Fruit fly (Drosophila melanogaster) whole organism, embryonic: Measurements from ENCODE around the gene CG34290.

Source experiments
- Blimp-1 ChIP-seq: fragments of 200-800 bp; sonication (Bioruptor generic); optimal IDR thresholded peaks from 3 replicates; lab custom pipeline; 2018; ENCODE audit warnings: missing biosample characterization, missing genetic modification characterization, mild to moderate bottlenecking, moderate library complexity, missing genetic modification reagents
- CG12104 ChIP-seq: fragments of 200-800 bp; sonication (Bioruptor generic); optimal IDR thresholded peaks from 3 replicates; lab custom pipeline; 2016; ENCODE audit warnings: missing biosample characterization, missing genetic modification characterization
- CG15269 ChIP-seq: fragments of 200-800 bp; sonication (Bioruptor generic); optimal IDR thresholded peaks from 2 replicates; lab custom pipeline; 2018; ENCODE audit warnings: missing biosample characterization, mild to moderate bottlenecking, missing genetic modification characterization, moderate library complexity
- CG15514 ChIP-seq: fragments of 200-800 bp; sonication (Bioruptor generic); optimal IDR thresholded peaks from 3 replicates; lab custom pipeline; 2017; ENCODE audit warnings: missing biosample characterization, missing genetic modification characterization, mild to moderate bottlenecking, moderate library complexity, missing genetic modification reagents
- CG15696 ChIP-seq: fragments of 200-800 bp; sonication (Bioruptor generic); optimal IDR thresholded peaks from 2 replicates; lab custom pipeline; 2019; ENCODE audit warnings: missing biosample characterization, mild to moderate bottlenecking, missing genetic modification characterization, moderate library complexity
- CG17612 ChIP-seq: fragments of 200-800 bp; sonication (Bioruptor generic); IDR thresholded peaks from 2 replicates; pipeline ENCODE4 v1.3.6; 2022; ENCODE audit warnings: missing biosample characterization, missing genetic modification characterization
- CG2116 ChIP-seq: fragments of 200-800 bp; sonication (Bioruptor generic); optimal IDR thresholded peaks from 3 replicates; lab custom pipeline; 2018; ENCODE audit warnings: missing biosample characterization, mild to moderate bottlenecking, missing genetic modification characterization
- CG2875 ChIP-seq: fragments of 200-800 bp; sonication (Bioruptor generic); optimal IDR thresholded peaks from 2 replicates; lab custom pipeline; 2017; ENCODE audit warnings: missing biosample characterization, mild to moderate bottlenecking, missing genetic modification characterization, missing genetic modification reagents
- CG31224 ChIP-seq: fragments of 200-800 bp; sonication (Bioruptor generic); IDR thresholded peaks from 2 replicates; pipeline ENCODE4 v1.3.6; 2022; ENCODE audit warnings: missing biosample characterization, missing genetic modification characterization
- CG4360 ChIP-seq: fragments of 200-800 bp; sonication (Bioruptor generic); IDR thresholded peaks from 2 replicates; pipeline ENCODE4 v1.3.6; 2022; ENCODE audit warnings: missing biosample characterization, missing genetic modification characterization
- CG6175 ChIP-seq: fragments of 200-800 bp; sonication (Bioruptor generic); IDR thresholded peaks from 3 replicates; pipeline ENCODE4 v1.3.6; 2022; ENCODE audit warnings: missing biosample characterization, missing genetic modification characterization
- CG7372 ChIP-seq: fragments of 200-800 bp; sonication (Bioruptor generic); IDR thresholded peaks from 2 replicates; pipeline ENCODE4 v1.3.6; 2022; ENCODE audit warnings: missing biosample characterization, missing genetic modification characterization
- CG7786 ChIP-seq: fragments of 200-800 bp; sonication (Bioruptor generic); optimal IDR thresholded peaks from 2 replicates; lab custom pipeline; 2016; ENCODE audit warnings: missing biosample characterization, missing genetic modification characterization
- CrebB ChIP-seq: fragments of 200-800 bp; sonication (Bioruptor generic); optimal IDR thresholded peaks from 3 replicates; lab custom pipeline; 2018; ENCODE audit warnings: missing biosample characterization, mild to moderate bottlenecking, missing genetic modification characterization
- Dek ChIP-seq: fragments of 200-800 bp; sonication (Bioruptor generic); optimal IDR thresholded peaks from 3 replicates; lab custom pipeline; 2019; ENCODE audit warnings: missing biosample characterization, mild to moderate bottlenecking, missing genetic modification characterization, moderate library complexity
- HLHmδ ChIP-seq: fragments of 200-800 bp; sonication (Bioruptor generic); optimal IDR thresholded peaks from 2 replicates; lab custom pipeline; 2018; ENCODE audit warnings: missing biosample characterization, mild to moderate bottlenecking, missing genetic modification characterization, moderate library complexity
- Hr51 ChIP-seq, 2 experiments: fragments of 200-800 bp; sonication (Bioruptor generic); optimal IDR thresholded peaks; 2 replicates in 1 of 2; 3 replicates in 1 of 2; lab custom pipeline; 2016 to 2018; ENCODE audit warnings: missing biosample characterization in 2 of 2, missing genetic modification characterization in 2 of 2, mild to moderate bottlenecking in 1 of 2, moderate library complexity in 1 of 2
- MESR4 ChIP-seq: fragments of 200-800 bp; sonication (Bioruptor generic); optimal IDR thresholded peaks from 2 replicates; lab custom pipeline; 2018; ENCODE audit warnings: missing biosample characterization, mild to moderate bottlenecking, missing genetic modification characterization, moderate library complexity
- Mad ChIP-seq: fragments of 200-800 bp; sonication (Bioruptor generic); optimal IDR thresholded peaks from 2 replicates; lab custom pipeline; 2016; ENCODE audit warnings: missing biosample characterization, missing genetic modification characterization
- Max ChIP-seq: fragments of 200-800 bp; sonication (Bioruptor generic); optimal IDR thresholded peaks from 2 replicates; lab custom pipeline; 2016; ENCODE audit warnings: missing biosample characterization, mild to moderate bottlenecking, missing genetic modification characterization
- Optix ChIP-seq: fragments of 200-800 bp; sonication (Bioruptor generic); IDR thresholded peaks from 3 replicates; pipeline ENCODE4 v1.3.6; 2022; ENCODE audit warnings: missing biosample characterization, missing genetic modification characterization
- Ptx1 ChIP-seq: fragments of 200-800 bp; sonication (Bioruptor generic); IDR thresholded peaks from 2 replicates; pipeline ENCODE4 v1.3.6; 2022; ENCODE audit warnings: missing biosample characterization, missing genetic modification characterization
- Usf ChIP-seq: fragments of 200-800 bp; sonication (Bioruptor generic); optimal IDR thresholded peaks from 2 replicates; lab custom pipeline; 2017; ENCODE audit warnings: missing genotype, missing biosample characterization, missing genetic modification characterization
- amos ChIP-seq: fragments of 200-800 bp; sonication (Bioruptor generic); IDR thresholded peaks from 2 replicates; pipeline ENCODE4 v1.3.6; 2022; ENCODE audit warnings: missing biosample characterization, missing genetic modification characterization; ENCODE audit not compliant: partially characterized antibody
- ara ChIP-seq: fragments of 200-800 bp; sonication (Bioruptor generic); IDR thresholded peaks from 2 replicates; pipeline ENCODE4 v1.3.6; 2022; ENCODE audit warnings: missing biosample characterization, missing genetic modification characterization
- ash1 ChIP-seq: fragments of 200-800 bp; sonication (Bioruptor generic); optimal IDR thresholded peaks from 2 replicates; lab custom pipeline; 2018; ENCODE audit warnings: missing biosample characterization, mild to moderate bottlenecking, missing genetic modification characterization
- az2 ChIP-seq: fragments of 200-800 bp; sonication (Bioruptor generic); optimal IDR thresholded peaks from 3 replicates; lab custom pipeline; 2016; ENCODE audit warnings: missing biosample characterization, missing genetic modification characterization
- danr ChIP-seq: fragments of 200-800 bp; sonication (Bioruptor generic); IDR thresholded peaks from 2 replicates; pipeline ENCODE4 v1.3.6; 2022; ENCODE audit warnings: missing biosample characterization, missing genetic modification characterization
- dati ChIP-seq: fragments of 200-800 bp; sonication (Bioruptor generic); IDR thresholded peaks from 2 replicates; pipeline ENCODE4 v1.3.6; 2022; ENCODE audit warnings: missing biosample characterization, missing genetic modification characterization
- dmrt11E ChIP-seq: fragments of 200-800 bp; sonication (Bioruptor generic); optimal IDR thresholded peaks from 3 replicates; lab custom pipeline; 2018; ENCODE audit warnings: missing biosample characterization, mild to moderate bottlenecking, missing genetic modification characterization, moderate library complexity
- fd96Cb ChIP-seq: fragments of 200-800 bp; sonication (Bioruptor generic); optimal IDR thresholded peaks from 2 replicates; lab custom pipeline; 2018; ENCODE audit warnings: missing biosample characterization, mild to moderate bottlenecking, missing genetic modification characterization, moderate library complexity
- ind ChIP-seq: fragments of 200-800 bp; sonication (Bioruptor generic); optimal IDR thresholded peaks from 3 replicates; lab custom pipeline; 2016; ENCODE audit warnings: missing biosample characterization, missing genetic modification characterization
- jigr1 ChIP-seq: fragments of 200-800 bp; sonication (Bioruptor generic); IDR thresholded peaks from 3 replicates; pipeline ENCODE4 v1.3.6; 2022; ENCODE audit warnings: missing biosample characterization, missing genetic modification characterization
- kay ChIP-seq: fragments of 200-800 bp; sonication (Bioruptor generic); optimal IDR thresholded peaks from 2 replicates; lab custom pipeline; 2016; ENCODE audit warnings: missing biosample characterization, missing genetic modification characterization
- lab ChIP-seq: fragments of 200-800 bp; sonication (Bioruptor generic); optimal IDR thresholded peaks from 3 replicates; lab custom pipeline; 2017; ENCODE audit warnings: missing biosample characterization, missing genetic modification characterization, mild to moderate bottlenecking, moderate library complexity, missing genetic modification reagents
- luna ChIP-seq: fragments of 200-800 bp; sonication (Bioruptor generic); optimal IDR thresholded peaks from 2 replicates; lab custom pipeline; 2016; ENCODE audit warnings: missing biosample characterization, missing genetic modification characterization
- mld ChIP-seq: fragments of 200-800 bp; sonication (Bioruptor generic); IDR thresholded peaks from 3 replicates; pipeline ENCODE4 v1.3.6; 2022; ENCODE audit warnings: missing biosample characterization, missing genetic modification characterization; ENCODE audit not compliant: partially characterized antibody
- nerfin-1 ChIP-seq: fragments of 200-800 bp; sonication (Bioruptor generic); optimal IDR thresholded peaks from 3 replicates; lab custom pipeline; 2019; ENCODE audit warnings: missing biosample characterization, mild to moderate bottlenecking, missing genetic modification characterization, moderate library complexity
- nmo ChIP-seq: fragments of 200-800 bp; sonication (Bioruptor generic); optimal IDR thresholded peaks from 2 replicates; lab custom pipeline; 2018; ENCODE audit warnings: missing biosample characterization, mild to moderate bottlenecking, missing genetic modification characterization, moderate library complexity
- pan ChIP-seq, 4 experiments: fragments of >200 bp in 3 of 4; fragments of 200-800 bp in 1 of 4; sonication (Bioruptor generic) in 1 of 4; optimal IDR thresholded peaks in 3 of 4; IDR thresholded peaks in 1 of 4; 2 replicates each; pipeline versions ENCODE4 v1.3.6 to Lab custom; 2017 to 2022; ENCODE audit warnings: missing biosample characterization in 2 of 4, missing genetic modification characterization in 2 of 4, mixed read lengths in 1 of 4
- pb ChIP-seq: fragments of 200-800 bp; sonication (Bioruptor generic); optimal IDR thresholded peaks from 3 replicates; lab custom pipeline; 2016; ENCODE audit warnings: missing biosample characterization, missing genetic modification characterization
- pho ChIP-seq: fragments of 200-800 bp; sonication (Bioruptor generic); optimal IDR thresholded peaks from 2 replicates; lab custom pipeline; 2016; ENCODE audit warnings: missing biosample characterization, missing genetic modification characterization
- phol ChIP-seq: fragments of 200-800 bp; sonication (Bioruptor generic); optimal IDR thresholded peaks from 3 replicates; lab custom pipeline; 2018; ENCODE audit warnings: missing biosample characterization, mild to moderate bottlenecking, missing genetic modification characterization, moderate library complexity
- pnt ChIP-seq: fragments of 200-800 bp; sonication (Bioruptor generic); optimal IDR thresholded peaks from 3 replicates; lab custom pipeline; 2016; ENCODE audit warnings: missing biosample characterization, missing genetic modification characterization
- pros ChIP-seq: fragments of 200-800 bp; sonication (Bioruptor generic); optimal IDR thresholded peaks from 3 replicates; lab custom pipeline; 2019; ENCODE audit warnings: missing biosample characterization, mild to moderate bottlenecking, missing genetic modification characterization, moderate library complexity
- tio ChIP-seq: fragments of 200-800 bp; sonication (Bioruptor generic); optimal IDR thresholded peaks from 2 replicates; lab custom pipeline; 2017; ENCODE audit warnings: missing biosample characterization, missing genetic modification characterization, inconsistent platforms
- tup ChIP-seq: fragments of 200-800 bp; sonication (Bioruptor generic); optimal IDR thresholded peaks from 2 replicates; lab custom pipeline; 2016; ENCODE audit warnings: missing biosample characterization, mild to moderate bottlenecking, missing genetic modification characterization, moderate library complexity
- vfl ChIP-seq: fragments of 200-800 bp; sonication (Bioruptor generic); optimal IDR thresholded peaks from 2 replicates; lab custom pipeline; 2016; ENCODE audit warnings: missing biosample characterization, missing genetic modification characterization
- wdn ChIP-seq: fragments of 200-800 bp; sonication (Bioruptor generic); IDR thresholded peaks from 2 replicates; pipeline ENCODE4 v1.3.6; 2022; ENCODE audit warnings: missing biosample characterization, missing genetic modification characterization
- yki ChIP-seq: fragments of >200 bp; optimal IDR thresholded peaks from 3 replicates; lab custom pipeline; 2018

Gene CG34290

DNA sequence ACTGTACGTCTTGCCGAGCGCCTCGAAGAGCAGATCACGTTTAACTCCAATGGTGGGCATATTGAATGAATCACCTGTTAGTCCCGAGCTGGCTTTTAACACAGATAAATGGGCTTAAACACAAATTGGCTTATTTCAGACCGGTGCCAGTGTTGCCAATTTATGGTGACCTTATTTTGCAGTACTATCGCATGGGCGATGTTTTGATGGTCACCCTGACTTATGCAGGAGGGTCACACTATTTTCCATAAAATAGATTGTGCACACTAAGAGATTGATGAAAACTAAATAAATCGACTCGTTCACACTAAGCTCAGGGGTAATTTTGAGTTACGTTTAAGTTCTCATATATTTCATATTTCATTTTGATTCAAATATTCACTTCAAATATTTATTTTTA is 37.1 kb downstream of the CG34290 start, which contains the start of gene beta-PheRS (continued):
- TF ChIP-seq CG4360 (GFP tag; lab: Robert Waterston, UW) (no peak), yki (lab: Kevin White, UChicago) (no peak), CrebB (peak; percentile 53), CG6175 (GFP tag; lab: Robert Waterston, UW) (0 out of 3 replicates have a peak, but pooled peaks have one; percentile 14), Usf (GFP tag; lab: Kevin White, UChicago) (peak; percentile 17), CG7786 (GFP tag; lab: Kevin White, UChicago) (peak; percentile 48), Optix (GFP tag; lab: Robert Waterston, UW) (no peak), dmrt11E (tag; lab: Kevin White, UChicago) (peak; percentile 15), nerfin-1 (tag; lab: Kevin White, UChicago) (no peak), CG15269 (tag; lab: Kevin White, UChicago) (no peak), jigr1 (GFP tag; lab: Robert Waterston, UW) (no peak), kay (GFP tag; lab: Kevin White, UChicago) (peak; percentile 41), Hr51 (GFP tag; optimal IDR thresholded peaks at IDR 0.05; lab: Kevin White, UChicago) (peak in 1 of 2 experiments; percentile 42), pho (GFP tag; lab: Kevin White, UChicago) (peak; percentile 58), CG15696 (tag; lab: Kevin White, UChicago) (peak; percentile 22), Dek (no peak), pb (GFP tag; lab: Kevin White, UChicago) (peak; percentile 1), dati (GFP tag; lab: Robert Waterston, UW) (no peak), Blimp-1 (GFP tag; lab: Kevin White, UChicago) (no peak), tio (no peak), CG12104 (GFP tag; lab: Kevin White, UChicago) (no peak), Ptx1 (no peak), wdn (GFP tag; lab: Robert Waterston, UW) (0 out of 2 replicates have a peak, but pooled peaks have one; percentile 31), ind (no peak), pros (GFP tag; lab: Kevin White, UChicago) (no peak), Max (GFP tag; lab: Kevin White, UChicago) (peak; percentile 73), CG2116 (GFP tag; lab: Kevin White, UChicago) (peak; percentile 49), CG31224 (no peak), CG7372 (GFP tag; lab: Robert Waterston, UW) (no peak; the same call in 1 of the 2 replicates), nmo (GFP tag; lab: Kevin White, UChicago) (peak; percentile 78), pnt (GFP tag; lab: Kevin White, UChicago) (peak; percentile 37), pan (optimal IDR thresholded peaks at IDR 0.05; lab: Kevin White, UChicago) (no peak), pan (GFP tag; optimal IDR thresholded peaks at IDR 0.05 in 1 of 2, IDR thresholded peaks at IDR 0.05 in 1 of 2) (peak in 1 of 2 experiments; percentile 46), ara (GFP tag; lab: Robert Waterston, UW) (no peak), phol (tag; lab: Kevin White, UChicago) (peak; percentile 68), MESR4 (peak; percentile 76), tup (GFP tag; lab: Kevin White, UChicago) (no peak), ash1 (GFP tag; lab: Kevin White, UChicago) (peak; percentile 12), az2 (GFP tag; lab: Kevin White, UChicago) (peak; percentile 52), Mad (GFP tag; lab: Kevin White, UChicago) (peak; percentile 68), CG15514 (GFP tag; lab: Kevin White, UChicago) (no peak), danr (GFP tag; lab: Robert Waterston, UW) (no peak), HLHmδ (GFP tag; lab: Kevin White, UChicago) (no peak), CG2875 (GFP tag; lab: Kevin White, UChicago) (no peak), CG17612 (GFP tag; lab: Robert Waterston, UW) (no peak), luna (GFP tag; lab: Kevin White, UChicago) (peak; percentile 30), fd96Cb (tag; lab: Kevin White, UChicago) (peak; percentile 41), amos (peak; percentile 97), vfl (GFP tag; lab: Kevin White, UChicago) (no peak), mld (GFP tag; lab: Robert Waterston, UW) (peak; percentile 64), lab (GFP tag; lab: Kevin White, UChicago) (no peak)
